Fruit fly (Drosophila melanogaster): ENCODE results near the gene Stam.

Stam gene

dm6 chr2L:10856328-10856942, 1.9 kb upstream of the Stam start, which contains the start of gene Dnz1 (continued):
- TF ChIP-seq CG4730 (GFP tag; IDR thresholded peaks at IDR 0.05): no peak
- TF ChIP-seq Dad (GFP tag; optimal IDR thresholded peaks at IDR 0.05): no peak
- peak; percentile 49; the same call in 2 of the 3 replicates for TF ChIP-seq Dbx (GFP tag; IDR thresholded peaks at IDR 0.05)
- peak; percentile 38 for TF ChIP-seq HLH54F (GFP tag; optimal IDR thresholded peaks at IDR 0.05)
- no peak for TF ChIP-seq Trl (optimal IDR thresholded peaks at IDR 0.05)
- peak; percentile 62 for TF ChIP-seq Trl (GFP tag; optimal IDR thresholded peaks at IDR 0.05)
- TF ChIP-seq bcd (GFP tag; optimal IDR thresholded peaks at IDR 0.05): peak; percentile 55
- TF ChIP-seq CG10431 (GFP tag; optimal IDR thresholded peaks at IDR 0.05): no peak
- peak; percentile 42 for TF ChIP-seq Side (GFP tag; optimal IDR thresholded peaks at IDR 0.05)
- TF ChIP-seq pan (optimal IDR thresholded peaks at IDR 0.05): no peak
- peak in 1 of 2 experiments; percentile 47 for TF ChIP-seq pan (GFP tag; optimal IDR thresholded peaks at IDR 0.05 in 1 of 2, IDR thresholded peaks at IDR 0.05 in 1 of 2)
- no peak for TF ChIP-seq CG4404 (GFP tag; IDR thresholded peaks at IDR 0.05)
- peak; percentile 69 for TF ChIP-seq CG30403 (GFP tag; optimal IDR thresholded peaks at IDR 0.05)
- peak; percentile 79 for TF ChIP-seq NFAT (GFP tag; IDR thresholded peaks at IDR 0.05)
- peak; percentile 34 for TF ChIP-seq CG15696 (tag; optimal IDR thresholded peaks at IDR 0.05)
- TF ChIP-seq CG14667 (GFP tag; IDR thresholded peaks at IDR 0.05): no peak
- TF ChIP-seq ato (GFP tag; IDR thresholded peaks at IDR 0.05; ENCODE audit: partially characterized antibody): no peak

DNA sequence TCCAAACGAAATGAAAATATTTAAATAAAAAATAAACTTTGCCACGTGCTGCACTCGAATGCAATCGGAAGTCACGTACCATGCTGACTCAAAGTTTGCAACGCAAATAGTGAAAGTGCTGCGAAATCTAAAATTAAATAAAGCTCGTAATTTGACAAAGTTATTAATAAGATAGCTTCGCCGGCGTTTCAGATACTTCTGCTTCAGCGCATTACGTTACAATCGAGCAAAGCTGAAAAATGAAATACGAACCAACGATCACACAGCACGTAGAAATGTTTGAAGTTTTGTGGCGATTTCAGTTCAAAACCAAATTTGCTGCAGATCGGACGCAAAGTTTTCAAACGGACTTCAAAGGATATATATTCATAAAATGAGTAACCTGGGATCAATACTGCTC, 11.5 kb downstream of the Stam start, which contains the start of gene CG12517:
TSS of gene CG12517 (plus strand) at position 301 of the 400 bp plus-strand sequence.
- no peak for TF ChIP-seq HHEX (GFP tag; optimal IDR thresholded peaks at IDR 0.05)
- TF ChIP-seq CG1529 (GFP tag; optimal IDR thresholded peaks at IDR 0.05): no peak
- no peak for TF ChIP-seq org-1 (GFP tag; optimal IDR thresholded peaks at IDR 0.05)
- no peak for TF ChIP-seq Doc3 (GFP tag; IDR thresholded peaks at IDR 0.05; ENCODE audit: partially characterized antibody)
- TF ChIP-seq zfh1 (GFP tag; IDR thresholded peaks at IDR 0.05): no peak
- no peak for TF ChIP-seq CG18262 (tag; optimal IDR thresholded peaks at IDR 0.05)
- no peak for TF ChIP-seq CG4854 (GFP tag; optimal IDR thresholded peaks at IDR 0.05)
- no peak for TF ChIP-seq pfk (GFP tag; optimal IDR thresholded peaks at IDR 0.05)
- no peak for TF ChIP-seq CG10565 (GFP tag; optimal IDR thresholded peaks at IDR 0.05)
- TF ChIP-seq CG18619 (GFP tag; optimal IDR thresholded peaks at IDR 0.05): no peak
- TF ChIP-seq CG7987 (GFP tag; optimal IDR thresholded peaks at IDR 0.05): no peak
- no peak for TF ChIP-seq lola (GFP tag; optimal IDR thresholded peaks at IDR 0.05)
- no peak for TF ChIP-seq CG16863 (GFP tag; optimal IDR thresholded peaks at IDR 0.05)
- no peak for TF ChIP-seq gt (GFP tag; IDR thresholded peaks at IDR 0.05)

DNA sequence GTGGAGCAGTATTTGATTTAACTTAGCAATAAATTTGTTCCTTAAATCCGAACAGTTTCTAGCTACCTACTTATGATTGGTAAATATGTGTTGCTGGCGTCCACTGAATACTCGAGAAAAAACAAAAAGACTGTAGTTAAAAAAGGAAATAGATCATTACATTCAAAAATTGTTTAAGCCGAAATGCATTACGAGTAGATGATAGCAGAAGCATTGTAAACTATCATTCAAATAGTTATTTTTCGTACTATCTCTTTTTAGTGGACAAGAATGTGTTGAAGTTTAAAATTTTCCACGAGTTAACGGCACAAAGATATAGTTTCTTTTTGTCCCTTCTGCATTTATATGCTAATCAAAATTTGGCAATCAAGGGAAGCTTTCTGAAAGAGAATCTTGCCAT, 30.5 kb downstream of the Stam start, which contains the start of gene CG14071:
TSS of gene CG14071 (minus strand) at position 101 of the 400 bp plus-strand sequence.
- TF ChIP-seq CG2129 (GFP tag; IDR thresholded peaks at IDR 0.05; ENCODE audit: partially characterized antibody): no peak
- no peak for TF ChIP-seq Rfx (GFP tag; IDR thresholded peaks at IDR 0.05)
- TF ChIP-seq fd102C (GFP tag; optimal IDR thresholded peaks at IDR 0.05): no peak
- TF ChIP-seq Drgx (GFP tag; IDR thresholded peaks at IDR 0.05): no peak
- TF ChIP-seq ash1 (GFP tag; optimal IDR thresholded peaks at IDR 0.05): no peak
- TF ChIP-seq Dp (GFP tag; optimal IDR thresholded peaks at IDR 0.05): no peak
- TF ChIP-seq Myb (GFP tag; optimal IDR thresholded peaks at IDR 0.05): no peak
- no peak for TF ChIP-seq HmgZ (tag; optimal IDR thresholded peaks at IDR 0.05)
- TF ChIP-seq dpn (GFP tag; optimal IDR thresholded peaks at IDR 0.05): no peak
- no peak for TF ChIP-seq CG7963 (GFP tag; IDR thresholded peaks at IDR 0.05; ENCODE audit: partially characterized antibody)
- no peak for TF ChIP-seq row (GFP tag; IDR thresholded peaks at IDR 0.05)
- TF ChIP-seq Oaz (GFP tag; IDR thresholded peaks at IDR 0.05): no peak
- no peak for TF ChIP-seq Spps (tag; optimal IDR thresholded peaks at IDR 0.05)
- TF ChIP-seq Sry-β (GFP tag; optimal IDR thresholded peaks at IDR 0.05): no peak
- TF ChIP-seq CG8944 (GFP tag; optimal IDR thresholded peaks at IDR 0.05): no peak
- TF ChIP-seq CG17568 (GFP tag; optimal IDR thresholded peaks at IDR 0.05): no peak
- no peak for TF ChIP-seq CG7745 (tag; optimal IDR thresholded peaks at IDR 0.05)
- no peak for TF ChIP-seq CG18599 (GFP tag; optimal IDR thresholded peaks at IDR 0.05)
